Worm (Caenorhabditis elegans) whole organism, L4 larva: ENCODE results near the gene srb-18.
"Not testable (repeated sequence)": the region's sequence is repeated elsewhere in the genome, so short reads cannot be mapped to it uniquely, and the experiment has no call there.

Experiments
- D1046.2 ChIP-seq: fragments of 200-800 bp; sonication (Bioruptor generic); IDR thresholded peaks from 2 replicates; pipeline ENCODE4 v1.3.6; 2022; ENCODE audit warnings: missing genetic modification characterization, missing compliant biosample characterization
- F10B5.3 ChIP-seq: sonication (generic microtip); optimal IDR thresholded peaks from 2 replicates; lab custom pipeline; 2016; ENCODE audit warnings: mild to moderate bottlenecking, missing genetic modification characterization, missing compliant biosample characterization
- F26F4.8 ChIP-seq: fragments of 200-800 bp; sonication (Bioruptor generic); conservative IDR thresholded peaks from 2 replicates; pipeline ENCODE4 v1.3.6; 2022; ENCODE audit warnings: missing genetic modification characterization, missing compliant biosample characterization
- F44E2.7 ChIP-seq: fragments of 200-800 bp; sonication (Bioruptor generic); IDR thresholded peaks from 2 replicates; pipeline ENCODE4 v2.1.2; 2022; ENCODE audit warnings: missing genetic modification characterization, missing compliant biosample characterization
- Y105C5A.15 ChIP-seq: fragments of 200-800 bp; sonication (Bioruptor generic); IDR thresholded peaks from 2 replicates; pipeline ENCODE4 v1.3.6; 2022; ENCODE audit warnings: missing genetic modification characterization, missing compliant biosample characterization
- Y48G9A.11 ChIP-seq: fragments of 200-800 bp; sonication (Bioruptor generic); IDR thresholded peaks from 2 replicates; pipeline ENCODE4 v1.3.6; 2022; ENCODE audit warnings: missing genetic modification reagents, missing genetic modification characterization, missing compliant biosample characterization
- Y75B8A.6 ChIP-seq: fragments of 200-800 bp; sonication (Bioruptor generic); IDR thresholded peaks from 2 replicates; pipeline ENCODE4 v1.3.6; 2022; ENCODE audit warnings: missing genetic modification reagents, missing genetic modification characterization, missing compliant biosample characterization
- ZK337.2 ChIP-seq: fragments of 200-800 bp; sonication (Bioruptor generic); IDR thresholded peaks from 2 replicates; pipeline ENCODE4 v1.3.6; 2022; ENCODE audit warnings: missing genetic modification reagents, missing genetic modification characterization, missing compliant biosample characterization
- aha-1 ChIP-seq: fragments of 150-350 bp; peaks from one replicate; lab custom pipeline; 2014; ENCODE audit warnings: missing biosample characterization, missing genetic modification characterization
- aly-2 ChIP-seq: sonication (generic microtip); optimal IDR thresholded peaks from 2 replicates; lab custom pipeline; 2018; ENCODE audit warnings: missing biosample characterization, missing genetic modification characterization
- ama-1 ChIP-seq: fragments of 150-350 bp; optimal IDR thresholded peaks from 2 replicates; lab custom pipeline; 2014; ENCODE audit warnings: inconsistent platforms, mixed read lengths
- arid-1 ChIP-seq: fragments of 200-800 bp; sonication (Bioruptor generic); conservative IDR thresholded peaks from 2 replicates; pipeline ENCODE4 v1.3.6; 2022; ENCODE audit warnings: missing genetic modification reagents, missing genetic modification characterization, missing compliant biosample characterization
- attf-4 ChIP-seq: sonication (generic microtip); optimal IDR thresholded peaks from 3 replicates; lab custom pipeline; 2017; ENCODE audit warnings: missing biosample characterization, missing genetic modification characterization
- ceh-20 ChIP-seq: fragments of 200-800 bp; sonication (Bioruptor generic); IDR thresholded peaks from 2 replicates; pipeline ENCODE4 v1.3.6; 2022; ENCODE audit warnings: missing genetic modification reagents, missing genetic modification characterization, missing compliant biosample characterization
- ceh-44 ChIP-seq: fragments of 200-800 bp; sonication (Bioruptor generic); IDR thresholded peaks from 2 replicates; pipeline ENCODE4 v1.3.6; 2022; ENCODE audit warnings: missing genetic modification reagents, missing genetic modification characterization, missing compliant biosample characterization
- daf-16 ChIP-seq, 3 experiments: sonication (generic microtip); optimal IDR thresholded peaks; 2 replicates each; lab custom pipeline; 2016 to 2017; ENCODE audit warnings: missing genetic modification characterization in 3 of 3, missing genetic modification reagents in 3 of 3, mild to moderate bottlenecking in 2 of 3, missing compliant biosample characterization in 2 of 3, missing biosample characterization in 1 of 3, moderate library complexity in 1 of 3
- dmd-6 ChIP-seq: fragments of 200-800 bp; sonication (Bioruptor generic); IDR thresholded peaks from 2 replicates; pipeline ENCODE4 v1.3.6; 2022; ENCODE audit warnings: missing genetic modification reagents, missing genetic modification characterization, missing compliant biosample characterization
- dmd-8 ChIP-seq: fragments of 200-800 bp; sonication (Bioruptor generic); IDR thresholded peaks from 2 replicates; pipeline ENCODE4 v1.3.6; 2022; ENCODE audit warnings: missing genetic modification characterization, missing compliant biosample characterization
- dmd-9 ChIP-seq: fragments of 200-800 bp; sonication (Bioruptor generic); IDR thresholded peaks from 2 replicates; pipeline ENCODE4 v1.3.6; 2022; ENCODE audit warnings: missing genetic modification reagents, missing genetic modification characterization, missing compliant biosample characterization
- fkh-10 ChIP-seq: fragments of 150-350 bp; optimal IDR thresholded peaks from 2 replicates; lab custom pipeline; 2014; ENCODE audit warnings: missing biosample characterization, missing genetic modification reagents, missing genetic modification characterization
- fos-1 ChIP-seq: fragments of 150-350 bp; optimal IDR thresholded peaks from 2 replicates; lab custom pipeline; 2014; ENCODE audit warnings: missing biosample characterization, missing genetic modification characterization
- hlh-30 ChIP-seq: sonication (generic microtip); optimal IDR thresholded peaks from 2 replicates; lab custom pipeline; 2017; ENCODE audit warnings: antibody characterized with exemption, mild to moderate bottlenecking, missing genetic modification characterization, missing compliant biosample characterization; ENCODE audit not compliant: insufficient read depth
- lim-7 ChIP-seq: fragments of 200-800 bp; sonication (Bioruptor generic); IDR thresholded peaks from 2 replicates; pipeline ENCODE4 v1.3.6; 2022; ENCODE audit warnings: missing genetic modification characterization, missing compliant biosample characterization
- lin-1 ChIP-seq: fragments of 200-800 bp; sonication (Bioruptor generic); IDR thresholded peaks from 2 replicates; pipeline ENCODE4 v1.3.6; 2022; ENCODE audit warnings: missing genetic modification reagents, missing genetic modification characterization, missing compliant biosample characterization
- lin-29 ChIP-seq: fragments of 200-800 bp; sonication (Bioruptor generic); IDR thresholded peaks from 2 replicates; pipeline ENCODE4 v1.3.6; 2022; ENCODE audit warnings: missing genetic modification reagents, missing genetic modification characterization, missing compliant biosample characterization
- lir-3 ChIP-seq: sonication (generic microtip); optimal IDR thresholded peaks from 2 replicates; lab custom pipeline; 2016; ENCODE audit warnings: mild to moderate bottlenecking, missing genetic modification characterization, missing compliant biosample characterization
- lsy-2 ChIP-seq, 2 experiments: fragments of 150-350 bp in 1 of 2; sonication (generic microtip) in 1 of 2; optimal IDR thresholded peaks; 2 replicates each; lab custom pipeline; 2014 to 2017; ENCODE audit warnings: missing biosample characterization in 2 of 2, missing genetic modification characterization in 2 of 2
- madf-5 ChIP-seq, 2 experiments: fragments of 200-800 bp; sonication (Bioruptor generic); IDR thresholded peaks; 2 replicates each; pipeline ENCODE4 v1.3.6; 2022; ENCODE audit warnings: missing compliant biosample characterization in 2 of 2, missing genetic modification characterization in 2 of 2
- madf-9 ChIP-seq: fragments of 200-800 bp; sonication (Bioruptor generic); conservative IDR thresholded peaks from 2 replicates; pipeline ENCODE4 v1.3.6; 2022; ENCODE audit warnings: missing genetic modification reagents, missing genetic modification characterization, missing compliant biosample characterization
- mdt-29 ChIP-seq: fragments of 200-800 bp; sonication (Bioruptor generic); IDR thresholded peaks from 2 replicates; pipeline ENCODE4 v1.3.6; 2022; ENCODE audit warnings: missing genetic modification reagents, missing genetic modification characterization, missing compliant biosample characterization
- mxl-2 ChIP-seq: fragments of 200-800 bp; sonication (Bioruptor generic); conservative IDR thresholded peaks from 2 replicates; pipeline ENCODE4 v1.3.6; 2022; ENCODE audit warnings: missing genetic modification reagents, missing genetic modification characterization, missing compliant biosample characterization
- nhr-11 ChIP-seq: fragments of 150-350 bp; optimal IDR thresholded peaks from 2 replicates; lab custom pipeline; 2014; ENCODE audit warnings: missing biosample characterization, missing genetic modification characterization
- nhr-41 ChIP-seq: fragments of 200-800 bp; sonication (Bioruptor generic); IDR thresholded peaks from 2 replicates; pipeline ENCODE4 v1.3.6; 2022; ENCODE audit warnings: missing genetic modification reagents, missing genetic modification characterization, missing compliant biosample characterization
- nhr-42 ChIP-seq: fragments of 200-800 bp; sonication (Bioruptor generic); IDR thresholded peaks from 2 replicates; pipeline ENCODE4 v1.3.6; 2022; ENCODE audit warnings: missing genetic modification characterization, missing compliant biosample characterization
- pha-4 ChIP-seq, 2 experiments: fragments of 150-350 bp in 1 of 2; fragments of 200-800 bp in 1 of 2; sonication (Bioruptor generic) in 1 of 2; IDR thresholded peaks in 1 of 2; optimal IDR thresholded peaks in 1 of 2; 2 replicates each; pipeline versions ENCODE4 v1.3.6 to Lab custom; 2014 to 2022; ENCODE audit warnings: missing genetic modification characterization in 2 of 2, missing genetic modification reagents in 2 of 2, missing biosample characterization in 1 of 2, missing compliant biosample characterization in 1 of 2
- php-3 ChIP-seq: fragments of 200-800 bp; sonication (Bioruptor generic); IDR thresholded peaks from 2 replicates; pipeline ENCODE4 v1.3.6; 2022; ENCODE audit warnings: missing genetic modification reagents, missing genetic modification characterization, missing compliant biosample characterization
- snpc-1.2 ChIP-seq: fragments of 200-800 bp; sonication (Bioruptor generic); IDR thresholded peaks from 2 replicates; pipeline ENCODE4 v1.3.6; 2022; ENCODE audit warnings: missing genetic modification reagents, missing genetic modification characterization, missing compliant biosample characterization
- tra-1 ChIP-seq: fragments of 200-800 bp; sonication (Bioruptor generic); IDR thresholded peaks from 2 replicates; pipeline ENCODE4 v1.3.6; 2022; ENCODE audit warnings: missing genetic modification reagents, missing genetic modification characterization, missing compliant biosample characterization
- unc-62 ChIP-seq, 3 experiments: fragments of 150-350 bp in 1 of 3; sonication (generic microtip); optimal IDR thresholded peaks in 2 of 3; peaks in 1 of 3; 1 replicate in 1 of 3; 2 replicates in 2 of 3; lab custom pipeline; 2014 to 2017; ENCODE audit warnings: missing biosample characterization in 3 of 3, missing genetic modification characterization in 3 of 3, missing genetic modification reagents in 3 of 3, missing genotype in 1 of 3
- vab-7 ChIP-seq: fragments of 200-800 bp; sonication (Bioruptor generic); IDR thresholded peaks from 2 replicates; pipeline ENCODE4 v1.3.6; 2022; ENCODE audit warnings: missing genetic modification reagents, missing genetic modification characterization, missing compliant biosample characterization

The srb-18 gene

DNA sequence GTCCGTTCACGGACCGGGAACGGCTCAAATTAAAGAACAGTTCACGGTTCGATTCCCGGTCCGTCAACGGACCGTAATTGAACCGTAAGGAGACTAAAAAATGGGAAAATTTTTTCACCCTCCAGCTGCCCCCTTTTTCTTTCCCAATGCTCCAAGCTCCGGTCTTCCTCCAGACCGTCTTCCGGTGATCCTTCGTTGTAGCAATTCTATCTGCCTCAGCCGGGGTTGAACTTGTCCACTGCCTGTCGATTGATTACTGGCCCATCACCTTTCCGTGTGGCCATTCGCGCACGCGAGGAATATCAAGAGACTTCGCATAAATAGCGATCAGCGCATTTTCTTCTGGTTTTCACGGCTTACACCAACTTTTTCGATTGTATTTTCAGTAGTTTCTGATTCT, 33.5 kb downstream of the srb-18 start:
- TF ChIP-seq arid-1 (peak; percentile 85), dmd-9 (GFP tag; lab: Robert Waterston, UW) (peak; percentile 76), php-3 (GFP tag; lab: Robert Waterston, UW) (0 out of 2 replicates have a peak, but pooled peaks have one; percentile 39), dmd-8 (peak; percentile 95), tra-1 (GFP tag; lab: Robert Waterston, UW) (peak; percentile 66; the same call in 1 of the 2 replicates), Y75B8A.6 (GFP tag; lab: Robert Waterston, UW) (0 out of 2 replicates have a peak, but pooled peaks have one; percentile 10), nhr-41 (GFP tag; lab: Robert Waterston, UW) (peak; percentile 73; the same call in 1 of the 2 replicates), Y48G9A.11 (GFP tag; lab: Robert Waterston, UW) (peak; percentile 78; the same call in 1 of the 2 replicates), nhr-42 (peak; percentile 62; the same call in 1 of the 2 replicates), madf-9 (GFP tag; lab: Robert Waterston, UW) (peak; percentile 74), D1046.2 (GFP tag; lab: Robert Waterston, UW) (peak; percentile 81; the same call in 1 of the 2 replicates), Y105C5A.15 (GFP tag; lab: Robert Waterston, UW) (peak; percentile 87), F44E2.7 (GFP tag; lab: Robert Waterston, UW) (peak; percentile 79), lim-7 (peak; percentile 90), ZK337.2 (GFP tag; lab: Robert Waterston, UW) (peak; percentile 73), lir-3 (tag; lab: Kevin White, UChicago) (peak; percentile 0), F26F4.8 (GFP tag; lab: Robert Waterston, UW) (peak; percentile 95), mxl-2 (GFP tag; lab: Robert Waterston, UW) (0 out of 2 replicates have a peak, but pooled peaks have one; percentile 18), lin-1 (GFP tag; lab: Robert Waterston, UW) (peak; percentile 85), mdt-29 (peak; percentile 71; the same call in 1 of the 2 replicates), snpc-1.2 (GFP tag; lab: Robert Waterston, UW) (peak; percentile 91), pha-4 (GFP tag; IDR thresholded peaks at IDR 0.05; lab: Robert Waterston, UW) (peak; percentile 78), ceh-20 (GFP tag; lab: Robert Waterston, UW) (0 out of 2 replicates have a peak, but pooled peaks have one; percentile 59), vab-7 (peak; percentile 85), ceh-44 (peak; percentile 86), madf-5 (GFP tag; IDR thresholded peaks at IDR 0.05; lab: Robert Waterston, UW) (peak in 1 of 2 experiments; percentile 76; a peak in 1 of 4 replicates)
- TF ChIP-seq pha-4 (tag; optimal IDR thresholded peaks at IDR 0.05; lab: Kevin White, UChicago) = not testable (repeated sequence)

DNA sequence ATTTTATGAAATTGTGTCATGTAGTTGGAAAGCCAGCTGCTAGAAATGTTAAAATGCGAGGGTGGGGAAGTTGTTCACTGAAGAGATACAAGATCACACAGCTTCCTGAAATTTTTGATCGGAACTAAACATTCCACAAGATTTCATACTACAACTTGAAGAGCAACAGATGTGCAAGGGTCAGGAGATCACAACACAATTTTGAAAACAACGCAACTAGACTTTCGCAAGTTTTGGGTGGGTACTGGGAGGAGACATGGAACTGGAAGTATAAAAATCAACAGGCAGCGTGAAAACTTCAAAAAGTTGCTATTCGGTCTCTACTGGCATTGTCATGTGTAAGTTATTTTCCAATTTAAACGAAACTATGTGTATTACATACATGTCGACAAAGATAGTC, 36.8 kb downstream of the srb-18 start, which contains the start of gene F19F10.3:
F19F10.3 (plus strand) TSS at position 301 of the 400 bp plus-strand sequence.
- TF ChIP-seq tra-1 (GFP tag; lab: Robert Waterston, UW) (no peak), daf-16 (GFP tag; optimal IDR thresholded peaks at IDR 0.05; lab: Kevin White, UChicago) (no peak), daf-16 (tag; optimal IDR thresholded peaks at IDR 0.05; lab: Kevin White, UChicago) (no peak), unc-62 (GFP tag; optimal IDR thresholded peaks at IDR 0.05 in 1 of 2; lab: Kevin White, UChicago) (no peak), unc-62 (tag; optimal IDR thresholded peaks at IDR 0.05; lab: Kevin White, UChicago) (no peak), fkh-10 (GFP tag; lab: Kevin White, UChicago) (no peak), fos-1 (no peak), pha-4 (GFP tag; IDR thresholded peaks at IDR 0.05; lab: Robert Waterston, UW) (no peak), pha-4 (tag; optimal IDR thresholded peaks at IDR 0.05; lab: Kevin White, UChicago) (no peak), D1046.2 (GFP tag; lab: Robert Waterston, UW) (no peak), F10B5.3 (tag; lab: Kevin White, UChicago) (no peak), ama-1 (lab: Kevin White, UChicago) (no peak), dmd-6 (GFP tag; lab: Robert Waterston, UW) (no peak), aha-1 (tag; lab: Kevin White, UChicago) (no peak), attf-4 (tag; lab: Kevin White, UChicago) (no peak), dmd-8 (no peak), lin-29 (GFP tag; lab: Robert Waterston, UW) (no peak), nhr-11 (tag; lab: Kevin White, UChicago) (no peak), lsy-2 (tag; optimal IDR thresholded peaks at IDR 0.05; lab: Kevin White, UChicago) (no peak), snpc-1.2 (GFP tag; lab: Robert Waterston, UW) (no peak), madf-9 (GFP tag; lab: Robert Waterston, UW) (no peak), aly-2 (tag; lab: Kevin White, UChicago) (no peak), hlh-30 (tag; lab: Kevin White, UChicago) (no peak)
